Fruit fly (Drosophila melanogaster) whole organism, pupa: ENCODE results near the gene CG10232.

Source experiments
- CG12605 ChIP-seq: fragments of 200-800 bp; sonication (Bioruptor generic); IDR thresholded peaks from 2 replicates; pipeline ENCODE4 v1.3.6; 2022; ENCODE audit warnings: missing biosample characterization, missing genetic modification characterization
- CG14655 ChIP-seq: fragments of 200-800 bp; sonication (Bioruptor generic); optimal IDR thresholded peaks from 3 replicates; lab custom pipeline; 2017; ENCODE audit warnings: mild to moderate bottlenecking, missing biosample characterization, missing genetic modification reagents, missing genetic modification characterization
- CG15710 ChIP-seq: fragments of 200-800 bp; sonication (Bioruptor generic); optimal IDR thresholded peaks from 2 replicates; lab custom pipeline; 2018; ENCODE audit warnings: missing biosample characterization, mild to moderate bottlenecking, missing genetic modification characterization, moderate library complexity
- CG32121 ChIP-seq: fragments of 200-800 bp; sonication (Bioruptor generic); IDR thresholded peaks from 2 replicates; pipeline ENCODE4 v1.3.6; 2022; ENCODE audit warnings: missing biosample characterization, missing genetic modification characterization
- CG34367 ChIP-seq: fragments of 200-800 bp; sonication (Bioruptor generic); optimal IDR thresholded peaks from 2 replicates; lab custom pipeline; 2018; ENCODE audit warnings: missing biosample characterization, mild to moderate bottlenecking, missing genetic modification characterization
- CG4496 ChIP-seq: fragments of 200-800 bp; sonication (Bioruptor generic); IDR thresholded peaks from 3 replicates; pipeline ENCODE4 v1.3.6; 2022; ENCODE audit warnings: missing biosample characterization, missing genetic modification characterization
- CG8301 ChIP-seq: fragments of 200-800 bp; sonication (Bioruptor generic); optimal IDR thresholded peaks from 2 replicates; lab custom pipeline; 2018; ENCODE audit warnings: missing biosample characterization, mild to moderate bottlenecking, missing genetic modification characterization
- CG9948 ChIP-seq: fragments of 200-800 bp; sonication (Bioruptor generic); optimal IDR thresholded peaks from 2 replicates; lab custom pipeline; 2018; ENCODE audit warnings: missing biosample characterization, mild to moderate bottlenecking, missing genetic modification characterization, moderate library complexity
- D1 ChIP-seq: fragments of 200-800 bp; sonication (Bioruptor generic); optimal IDR thresholded peaks from 2 replicates; lab custom pipeline; 2018; ENCODE audit warnings: missing biosample characterization, mild to moderate bottlenecking, missing genetic modification characterization, moderate library complexity
- EcR ChIP-seq: fragments of 200-800 bp; sonication (Bioruptor generic); optimal IDR thresholded peaks from 3 replicates; lab custom pipeline; 2019; ENCODE audit warnings: missing biosample characterization, missing genetic modification characterization, mild to moderate bottlenecking, moderate library complexity, missing genetic modification reagents
- Pif1A ChIP-seq: fragments of 200-800 bp; sonication (Bioruptor generic); optimal IDR thresholded peaks from 3 replicates; lab custom pipeline; 2016; ENCODE audit warnings: missing biosample characterization, missing genetic modification characterization
- Snoo ChIP-seq: fragments of 200-800 bp; sonication (Bioruptor generic); optimal IDR thresholded peaks from 3 replicates; lab custom pipeline; 2017; ENCODE audit warnings: missing biosample characterization, mild to moderate bottlenecking, missing genetic modification characterization, inconsistent platforms
- fd96Ca ChIP-seq: fragments of 200-800 bp; sonication (Bioruptor generic); IDR thresholded peaks from 3 replicates; pipeline ENCODE4 v1.3.6; 2022; ENCODE audit warnings: missing biosample characterization, missing genetic modification characterization

DNA sequence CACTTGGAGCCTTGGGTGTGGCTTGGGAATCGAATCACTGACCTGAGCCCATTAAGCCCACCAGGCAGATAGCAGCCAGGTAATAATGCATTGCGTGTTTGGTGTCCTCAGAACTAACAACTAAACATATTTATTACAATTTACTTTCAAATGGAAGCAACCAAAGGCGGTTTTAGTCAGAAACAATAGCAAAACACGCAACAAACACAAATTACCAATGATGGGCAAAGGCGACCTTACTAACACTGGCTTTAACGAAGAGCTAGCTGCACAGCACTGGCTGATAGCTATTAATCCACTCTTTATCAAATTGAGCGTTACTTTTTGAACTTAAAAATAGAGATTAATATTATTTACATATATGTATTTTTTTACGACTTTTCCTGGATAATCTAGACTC, 41.6 kb upstream of the CG10232 start, which contains the start of gene udt:
- no peak for TF ChIP-seq CG4496
- no peak for TF ChIP-seq fd96Ca
- TF ChIP-seq CG15710 (tag; lab: Kevin White, UChicago) = no peak
- no peak for TF ChIP-seq EcR
- no peak for TF ChIP-seq CG8301 (tag; lab: Kevin White, UChicago)
- no peak for TF ChIP-seq D1 (tag; lab: Kevin White, UChicago)
- TF ChIP-seq Pif1A (GFP tag; lab: Kevin White, UChicago) = no peak
- TF ChIP-seq CG34367 (tag; lab: Kevin White, UChicago) = no peak
- TF ChIP-seq CG32121 (GFP tag; lab: Robert Waterston, UW) = no peak
- TF ChIP-seq CG12605 (GFP tag; lab: Robert Waterston, UW) = no peak
- no peak for TF ChIP-seq CG9948 (tag; lab: Kevin White, UChicago)
- no peak for TF ChIP-seq CG14655 (GFP tag; lab: Kevin White, UChicago)
- no peak for TF ChIP-seq Snoo (tag; lab: Kevin White, UChicago)
